Worm (Caenorhabditis elegans): ENCODE measurements around the gene sre-28.
A peak's percentile ranks its signal among the peaks of the same experiment; 100 is the strongest.

The sre-28 gene

ce11 chrV:9962916-9963315, 18.7 kb downstream of the sre-28 start:
- 0 out of 2 replicates have a peak, but pooled peaks have one; percentile 35 for TF ChIP-seq ceh-20 (GFP tag; IDR thresholded peaks at IDR 0.05)
- TF ChIP-seq lin-13 (GFP tag; optimal IDR thresholded peaks at IDR 0.05), result no peak
- TF ChIP-seq nhr-25 (tag; optimal IDR thresholded peaks at IDR 0.05; ENCODE audit: borderline replicate concordance, insufficient read depth), result peak; percentile 28
- TF ChIP-seq spr-3 (GFP tag; optimal IDR thresholded peaks at IDR 0.05), result no peak
- TF ChIP-seq tag-97 (GFP tag; IDR thresholded peaks at IDR 0.05), result no peak
- TF ChIP-seq attf-4 (tag; optimal IDR thresholded peaks at IDR 0.05), result no peak
- TF ChIP-seq R02D3.7 (tag; optimal IDR thresholded peaks at IDR 0.05), result no peak
- TF ChIP-seq lin-38 (GFP tag; IDR thresholded peaks at IDR 0.05), result no peak
- no peak for TF ChIP-seq dmd-8 (GFP tag; IDR thresholded peaks at IDR 0.05)
- TF ChIP-seq mes-2 (tag; optimal IDR thresholded peaks at IDR 0.05; ENCODE audit: poor library complexity, severe bottlenecking), result peak; percentile 6
- TF ChIP-seq pqm-1 (tag; optimal IDR thresholded peaks at IDR 0.05), result no peak
- peak; percentile 44; the same call in 1 of the 2 replicates for TF ChIP-seq set-16 (GFP tag; IDR thresholded peaks at IDR 0.05)
- no peak for TF ChIP-seq egl-27 (tag; optimal IDR thresholded peaks at IDR 0.05)
- peak; percentile 17 for TF ChIP-seq mep-1 (tag; optimal IDR thresholded peaks at IDR 0.05)
- TF ChIP-seq mdl-1 (tag; optimal IDR thresholded peaks at IDR 0.05), result no peak
- no peak for TF ChIP-seq nhr-6 (tag; optimal IDR thresholded peaks at IDR 0.05)
- TF ChIP-seq nhr-10 (tag; optimal IDR thresholded peaks at IDR 0.05), result no peak
- TF ChIP-seq mxl-3 (GFP tag; optimal IDR thresholded peaks at IDR 0.05), result no peak
- TF ChIP-seq unc-62 (GFP tag; optimal IDR thresholded peaks at IDR 0.05 in 1 of 2), result peak in 1 of 2 experiments; percentile 71
- no peak for TF ChIP-seq unc-62 (tag; optimal IDR thresholded peaks at IDR 0.05)
- TF ChIP-seq dve-1 (tag; optimal IDR thresholded peaks at IDR 0.05; ENCODE audit: insufficient read depth), result no peak

- TF ChIP-seq unc-62 (GFP tag; optimal IDR thresholded peaks at IDR 0.05 in 1 of 2) (peak in 1 of 2 experiments; percentile 96), unc-62 (tag; optimal IDR thresholded peaks at IDR 0.05) (no peak), rbr-2 (tag; optimal IDR thresholded peaks at IDR 0.05) (peak; percentile 29), set-16 (GFP tag; IDR thresholded peaks at IDR 0.05) (peak; percentile 57; the same call in 1 of the 2 replicates), aly-2 (tag; optimal IDR thresholded peaks at IDR 0.05) (no peak), nhr-11 (tag; optimal IDR thresholded peaks at IDR 0.05) (no peak), D1046.2 (GFP tag; IDR thresholded peaks at IDR 0.05) (0 out of 2 replicates have a peak, but pooled peaks have one; percentile 4), php-3 (GFP tag; IDR thresholded peaks at IDR 0.05) (no peak), hmg-1.1 (GFP tag; IDR thresholded peaks at IDR 0.05) (peak; percentile 34; the same call in 1 of the 2 replicates), egl-43 (GFP tag; IDR thresholded peaks at IDR 0.05) (0 out of 2 replicates have a peak, but pooled peaks have one; percentile 62)
Measured at ce11 chrV:9964152-9964785, 20.1 kb downstream of the sre-28 start.

ce11 chrV:9965891-9966290, 21.7 kb downstream of the sre-28 start:
- TF ChIP-seq zfp-2 (tag; optimal IDR thresholded peaks at IDR 0.05), result no peak
- peak; percentile 56; the same call in 1 of the 2 replicates for TF ChIP-seq egl-43 (GFP tag; IDR thresholded peaks at IDR 0.05)
- no peak for TF ChIP-seq saeg-2 (GFP tag; IDR thresholded peaks at IDR 0.05)
- TF ChIP-seq tag-97 (GFP tag; IDR thresholded peaks at IDR 0.05), result no peak
- 0 out of 2 replicates have a peak, but pooled peaks have one; percentile 67 for TF ChIP-seq D1046.2 (GFP tag; IDR thresholded peaks at IDR 0.05)
- 0 out of 2 replicates have a peak, but pooled peaks have one; percentile 43 for TF ChIP-seq F44E2.7 (GFP tag; IDR thresholded peaks at IDR 0.05)
- TF ChIP-seq R02D3.7 (tag; optimal IDR thresholded peaks at IDR 0.05), result no peak

ce11 chrV:9970119-9970518, 25.9 kb downstream of the sre-28 start:
- TF ChIP-seq ceh-82 (tag; optimal IDR thresholded peaks at IDR 0.05), result no peak
- peak; percentile 93 for TF ChIP-seq hmg-1.1 (GFP tag; IDR thresholded peaks at IDR 0.05)
- peak; percentile 69 for TF ChIP-seq hlh-11 (tag; optimal IDR thresholded peaks at IDR 0.05)
- TF ChIP-seq duxl-1 (tag; optimal IDR thresholded peaks at IDR 0.05; ENCODE audit: poor library complexity), result peak; percentile 83
- TF ChIP-seq F10B5.3 (tag; optimal IDR thresholded peaks at IDR 0.05), result peak; percentile 80
- TF ChIP-seq daf-19 (GFP tag; conservative IDR thresholded peaks at IDR 0.05), result peak; percentile 86
- peak; percentile 60 for TF ChIP-seq lin-13 (GFP tag; optimal IDR thresholded peaks at IDR 0.05)
- peak; percentile 59 for TF ChIP-seq dve-1 (tag; optimal IDR thresholded peaks at IDR 0.05; ENCODE audit: insufficient read depth)
- no peak for TF ChIP-seq ceh-28 (tag; optimal IDR thresholded peaks at IDR 0.05)
- TF ChIP-seq dmd-6 (GFP tag; IDR thresholded peaks at IDR 0.05), result peak; percentile 69
- TF ChIP-seq nhr-41 (GFP tag; IDR thresholded peaks at IDR 0.05), result peak; percentile 98
- no peak for TF ChIP-seq daf-12 (tag; optimal IDR thresholded peaks at IDR 0.05)
- TF ChIP-seq nhr-102 (tag; optimal IDR thresholded peaks at IDR 0.05), result peak; percentile 75
- peak; percentile 98 for TF ChIP-seq vab-7 (GFP tag; IDR thresholded peaks at IDR 0.05)
- peak; percentile 62 for TF ChIP-seq hlh-30 (tag; optimal IDR thresholded peaks at IDR 0.05; ENCODE audit: insufficient read depth)
- TF ChIP-seq ama-1 (optimal IDR thresholded peaks at IDR 0.05), result no peak
- TF ChIP-seq aly-2 (tag; optimal IDR thresholded peaks at IDR 0.05), result no peak
- no peak for TF ChIP-seq fos-1 (tag; optimal IDR thresholded peaks at IDR 0.05)
- peak; percentile 87 for TF ChIP-seq lin-38 (GFP tag; IDR thresholded peaks at IDR 0.05)

Data from whole organism, L4 larva.